Worm (Caenorhabditis elegans): ENCODE data around the gene dos-1.

DNA sequence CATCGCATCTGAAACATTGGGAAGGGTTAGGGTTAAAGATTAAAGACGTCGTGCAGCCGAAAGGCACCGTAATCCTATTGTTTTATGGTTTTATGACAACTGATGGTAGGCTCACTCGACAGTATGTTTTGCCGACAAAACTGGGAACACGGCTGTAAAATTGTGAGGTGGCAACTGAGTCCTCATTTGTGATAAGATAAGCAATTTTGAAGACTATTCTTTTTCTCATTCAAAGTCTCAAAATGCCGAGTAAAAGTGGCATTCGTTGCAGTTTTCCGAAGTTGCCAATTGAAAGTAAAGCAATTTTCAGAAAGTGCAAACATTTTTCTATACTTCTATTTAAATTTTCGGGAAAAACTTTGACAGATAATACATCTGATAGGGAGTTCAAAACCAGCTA lies 34.0 kb upstream of the dos-1 start:
- no peak for TF ChIP-seq fos-1 (tag; optimal IDR thresholded peaks at IDR 0.05)
- no peak for TF ChIP-seq fkh-10 (GFP tag; optimal IDR thresholded peaks at IDR 0.05)
- no peak for TF ChIP-seq pqm-1 (tag; optimal IDR thresholded peaks at IDR 0.05)
- TF ChIP-seq nhr-12 (tag; optimal IDR thresholded peaks at IDR 0.05): no peak
- TF ChIP-seq hlh-4 (tag; optimal IDR thresholded peaks at IDR 0.05): no peak
- TF ChIP-seq mef-2 (tag; optimal IDR thresholded peaks at IDR 0.05): no peak
